Fruit fly (Drosophila melanogaster): ENCODE results near the gene CG5715.

Gene CG5715

DNA sequence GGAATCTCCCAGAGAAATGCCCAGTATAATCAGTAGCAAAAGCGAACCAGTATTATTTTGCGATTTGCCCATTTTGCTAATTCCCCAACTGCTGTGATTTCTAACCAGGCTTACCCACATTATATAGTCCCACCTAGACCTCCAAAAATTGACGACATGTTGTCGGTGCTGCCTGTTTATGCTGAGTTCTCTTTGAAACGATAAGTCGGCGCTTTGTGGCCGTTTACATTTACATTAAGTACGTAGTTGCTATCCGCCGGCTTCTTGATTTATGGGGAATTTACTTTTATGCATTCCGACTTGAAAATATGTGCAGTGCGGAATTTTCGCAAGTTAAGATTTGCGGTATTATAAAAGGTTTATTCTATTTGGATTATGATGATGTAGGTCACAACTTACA lies at the start of gene CG5715:
CG5715 (minus strand) TSS at position 101 of the 400 bp plus-strand sequence.
- no peak for TF ChIP-seq Dll (optimal IDR thresholded peaks at IDR 0.05)

DNA sequence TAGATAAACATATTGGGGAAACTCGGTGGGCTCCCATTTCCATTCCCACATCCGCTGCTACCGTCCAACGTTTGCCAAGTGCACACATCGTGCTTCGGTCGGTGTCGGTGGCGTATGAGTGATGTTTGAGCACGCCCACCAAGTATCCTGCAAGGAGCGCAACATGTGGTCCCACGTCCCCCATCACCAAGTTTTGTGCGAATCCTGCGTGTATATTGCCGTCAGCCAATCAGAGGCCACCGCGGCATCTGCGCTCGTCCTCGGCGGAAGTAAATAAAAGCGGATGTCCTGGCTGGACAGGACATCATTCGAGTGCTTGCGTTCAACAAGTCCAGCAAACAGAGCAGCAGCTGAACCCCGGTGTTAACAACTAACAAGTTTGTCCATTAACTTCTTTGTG lies 47.1 kb upstream of the CG5715 start, which contains the start of gene Ms:
Ms (plus strand) TSS at position 301 of the 400 bp plus-strand sequence.
- TF ChIP-seq usp (GFP tag; optimal IDR thresholded peaks at IDR 0.05): no peak
- TF ChIP-seq EcR (GFP tag; optimal IDR thresholded peaks at IDR 0.05): no peak
- no peak for TF ChIP-seq pan (optimal IDR thresholded peaks at IDR 0.05)
- TF ChIP-seq Dll (optimal IDR thresholded peaks at IDR 0.05): no peak
- TF ChIP-seq CG8478 (optimal IDR thresholded peaks at IDR 0.05): no peak
- TF ChIP-seq psq (optimal IDR thresholded peaks at IDR 0.05): no peak

DNA sequence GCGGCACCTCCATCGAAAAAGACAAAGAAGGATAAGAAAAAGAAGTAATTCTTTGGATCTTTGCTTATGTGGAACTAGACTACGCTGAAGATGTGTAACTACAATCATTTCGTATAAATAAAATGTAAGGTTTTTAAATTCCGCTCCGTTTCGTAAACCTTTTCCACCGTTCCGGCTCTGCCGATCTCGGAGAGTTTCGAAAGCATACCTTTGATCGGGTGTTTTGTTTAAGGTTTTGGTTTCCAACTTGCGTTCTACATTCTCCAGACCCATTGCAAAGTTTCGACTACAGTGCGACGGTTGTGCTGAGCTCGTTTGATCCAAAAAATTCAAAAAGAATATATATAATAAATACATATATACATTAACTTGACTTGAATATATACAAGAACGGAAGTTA lies 42.4 kb upstream of the CG5715 start, which contains the start of gene CG6432:
CG6432 (plus strand) TSS at position 301 of the 400 bp plus-strand sequence.
- no peak for TF ChIP-seq CG8478 (optimal IDR thresholded peaks at IDR 0.05)
- no peak for TF ChIP-seq usp (GFP tag; optimal IDR thresholded peaks at IDR 0.05)
- TF ChIP-seq Dll (optimal IDR thresholded peaks at IDR 0.05): no peak
- no peak for TF ChIP-seq pan (optimal IDR thresholded peaks at IDR 0.05)
- no peak for TF ChIP-seq EcR (GFP tag; optimal IDR thresholded peaks at IDR 0.05)
- TF ChIP-seq psq (optimal IDR thresholded peaks at IDR 0.05): no peak

DNA sequence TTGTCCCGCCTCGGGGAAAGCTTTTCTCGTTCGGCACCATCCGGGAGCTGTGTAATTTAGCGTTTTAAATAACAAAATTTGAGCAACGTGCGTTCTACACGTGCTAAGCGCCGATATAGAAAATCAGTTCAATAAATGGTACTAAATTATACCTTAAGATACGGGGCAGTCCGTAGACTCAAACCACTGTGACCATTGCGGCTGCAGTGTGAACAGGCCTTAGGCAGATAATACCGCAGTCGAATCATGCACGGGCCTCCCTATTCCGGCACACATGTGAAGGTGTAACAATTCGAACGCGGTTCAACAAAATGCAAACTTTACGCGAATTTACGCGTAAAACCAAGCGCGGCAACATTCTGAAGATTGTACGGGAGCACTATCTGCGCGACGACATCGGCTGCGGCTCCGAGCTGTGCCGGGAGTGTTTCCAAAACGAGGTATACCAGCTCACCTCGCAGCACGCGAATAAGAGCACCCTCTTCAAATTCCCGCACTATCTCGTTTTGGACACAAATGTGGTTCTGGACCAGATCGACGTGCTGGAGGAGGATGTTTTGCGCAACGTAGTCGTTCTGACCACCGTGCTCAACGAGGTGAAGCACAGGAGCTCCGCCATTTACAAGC lies 39.1 kb upstream of the CG5715 start, which contains the start of the genes Rrp5 and Dis3:
Rrp5 (minus strand) TSS at position 135 of the 627 bp plus-strand sequence.
Dis3 (plus strand) TSS at position 252 of the 627 bp plus-strand sequence.
- TF ChIP-seq usp (GFP tag; optimal IDR thresholded peaks at IDR 0.05) (no peak), psq (optimal IDR thresholded peaks at IDR 0.05) (no peak), pan (optimal IDR thresholded peaks at IDR 0.05) (no peak), EcR (GFP tag; optimal IDR thresholded peaks at IDR 0.05) (no peak), CG8478 (optimal IDR thresholded peaks at IDR 0.05) (no peak), Dll (optimal IDR thresholded peaks at IDR 0.05) (no peak)

DNA sequence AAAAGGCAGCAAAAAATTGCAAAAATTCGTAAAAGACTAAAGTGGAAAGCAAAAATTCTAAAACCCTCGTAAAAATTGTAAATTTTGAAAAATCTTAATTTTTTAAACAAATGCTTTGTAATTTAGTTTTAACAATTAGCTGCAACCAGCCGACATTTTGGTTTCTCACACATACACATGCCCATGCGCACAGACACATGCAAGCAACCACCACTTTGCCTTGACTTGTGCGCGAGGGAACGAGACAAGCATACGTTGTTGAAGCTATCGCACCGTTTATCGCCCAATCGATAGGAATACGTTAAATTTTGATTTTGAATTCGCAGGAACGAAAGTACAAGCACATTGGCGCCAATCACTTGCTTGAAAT lies 26.1 kb upstream of the CG5715 start:
- TF ChIP-seq CG8478 (optimal IDR thresholded peaks at IDR 0.05): peak; percentile 12
- no peak for TF ChIP-seq usp (GFP tag; optimal IDR thresholded peaks at IDR 0.05)

DNA sequence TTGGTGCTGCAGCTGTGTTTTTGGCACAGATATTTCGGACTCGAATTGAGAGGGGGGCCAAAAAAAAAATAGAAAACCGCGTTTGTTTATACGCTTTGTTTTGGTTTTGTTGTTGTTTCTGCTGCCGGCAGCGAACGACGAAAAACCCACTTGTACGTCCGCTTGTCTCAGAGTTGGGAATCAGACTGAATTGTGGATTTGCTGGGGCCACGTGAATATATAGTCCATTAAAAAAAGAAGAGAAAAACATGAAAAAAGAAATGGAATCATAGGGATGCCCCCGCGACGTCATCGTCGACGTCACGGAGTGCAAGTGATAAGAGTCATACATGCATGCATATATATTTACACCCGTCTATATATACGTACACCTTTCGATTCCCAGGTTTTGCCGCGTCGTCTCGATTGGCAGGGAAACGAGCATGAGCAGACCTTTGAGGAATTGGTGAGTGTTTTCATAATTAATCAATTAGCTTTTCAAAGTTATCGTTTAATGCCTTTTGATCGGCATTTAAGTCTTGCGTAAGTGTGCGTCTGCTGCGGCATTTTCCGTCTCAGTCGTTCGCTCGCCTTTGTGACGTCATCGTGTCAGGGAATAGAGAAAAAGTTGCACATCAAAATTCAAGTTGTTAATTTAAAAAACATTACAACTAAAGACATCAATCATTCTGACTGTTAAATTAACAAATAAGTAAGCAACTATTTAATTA lies 25.6 kb upstream of the CG5715 start:
- TF ChIP-seq usp (GFP tag; optimal IDR thresholded peaks at IDR 0.05): no peak
- TF ChIP-seq Dll (optimal IDR thresholded peaks at IDR 0.05): no peak
- TF ChIP-seq psq (optimal IDR thresholded peaks at IDR 0.05): no peak
- no peak for TF ChIP-seq EcR (GFP tag; optimal IDR thresholded peaks at IDR 0.05)
- TF ChIP-seq CG8478 (optimal IDR thresholded peaks at IDR 0.05): no peak
- no peak for TF ChIP-seq pan (optimal IDR thresholded peaks at IDR 0.05)

DNA sequence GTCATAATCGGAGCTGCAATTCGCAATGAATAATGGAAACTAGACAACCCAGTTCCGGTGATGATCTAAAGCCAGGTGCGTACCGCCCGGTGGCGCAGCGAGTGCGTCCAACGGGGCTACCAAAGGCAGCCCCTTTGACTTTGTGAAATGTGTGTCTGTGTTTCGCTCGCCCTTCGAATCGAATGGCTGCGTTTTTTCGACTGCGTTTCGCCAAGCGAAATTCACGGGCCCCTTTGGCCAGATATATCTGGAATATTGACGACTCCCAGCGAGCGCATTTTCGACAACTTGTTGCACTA lies 24.8 kb upstream of the CG5715 start:
- TF ChIP-seq usp (GFP tag; optimal IDR thresholded peaks at IDR 0.05): no peak
- TF ChIP-seq Dll (optimal IDR thresholded peaks at IDR 0.05): no peak
- TF ChIP-seq psq (optimal IDR thresholded peaks at IDR 0.05): no peak
- TF ChIP-seq CG8478 (optimal IDR thresholded peaks at IDR 0.05): no peak
- TF ChIP-seq EcR (GFP tag; optimal IDR thresholded peaks at IDR 0.05): no peak
- TF ChIP-seq pan (optimal IDR thresholded peaks at IDR 0.05): no peak

DNA sequence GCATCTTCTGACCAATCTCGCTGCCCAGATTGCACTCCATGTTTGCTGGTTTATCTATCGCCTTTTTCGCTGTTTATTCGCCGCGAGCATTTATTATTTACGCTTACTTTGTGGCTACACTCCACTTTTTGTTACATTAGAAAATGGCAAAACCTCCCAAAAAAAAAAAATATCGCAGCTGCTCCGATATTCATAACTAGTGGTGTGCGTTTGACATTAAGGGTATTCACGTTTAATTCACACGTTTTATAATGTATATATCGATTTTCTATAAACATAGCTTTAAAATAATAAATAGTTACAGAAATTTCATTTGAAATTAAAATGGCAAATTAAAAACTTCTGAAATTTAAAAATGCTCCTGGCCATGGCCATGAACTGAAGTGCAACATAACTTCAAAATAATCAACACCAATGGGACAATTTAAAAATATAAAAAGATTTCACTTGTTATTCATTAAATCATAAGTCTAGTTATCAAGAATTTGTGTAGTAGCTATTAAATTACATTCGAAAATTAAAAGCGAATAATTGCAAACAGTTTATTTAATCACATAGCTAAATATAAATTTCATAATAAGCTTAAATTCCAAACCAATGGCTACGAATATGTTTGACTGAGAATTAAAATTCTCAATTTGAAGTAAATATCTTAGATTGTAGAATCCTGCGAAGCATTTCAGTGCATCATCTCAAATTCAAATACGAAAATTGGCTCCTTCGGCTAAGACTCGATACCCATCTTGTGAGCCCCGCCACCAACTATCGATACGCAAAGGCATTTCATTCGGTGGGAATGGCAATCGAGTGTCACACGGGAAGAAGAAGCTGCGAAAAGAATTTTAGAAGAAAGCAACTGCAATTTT lies 24.3 kb upstream of the CG5715 start, which contains the start of the genes Nab2 and BRWD3:
Nab2 (minus strand) TSS at position 203 of the 866 bp plus-strand sequence.
BRWD3 (plus strand) TSS at position 784 of the 866 bp plus-strand sequence.
- TF ChIP-seq pan (optimal IDR thresholded peaks at IDR 0.05) (no peak), usp (GFP tag; optimal IDR thresholded peaks at IDR 0.05) (no peak), CG8478 (optimal IDR thresholded peaks at IDR 0.05) (no peak), psq (optimal IDR thresholded peaks at IDR 0.05) (no peak), EcR (GFP tag; optimal IDR thresholded peaks at IDR 0.05) (no peak), Dll (optimal IDR thresholded peaks at IDR 0.05) (no peak)

DNA sequence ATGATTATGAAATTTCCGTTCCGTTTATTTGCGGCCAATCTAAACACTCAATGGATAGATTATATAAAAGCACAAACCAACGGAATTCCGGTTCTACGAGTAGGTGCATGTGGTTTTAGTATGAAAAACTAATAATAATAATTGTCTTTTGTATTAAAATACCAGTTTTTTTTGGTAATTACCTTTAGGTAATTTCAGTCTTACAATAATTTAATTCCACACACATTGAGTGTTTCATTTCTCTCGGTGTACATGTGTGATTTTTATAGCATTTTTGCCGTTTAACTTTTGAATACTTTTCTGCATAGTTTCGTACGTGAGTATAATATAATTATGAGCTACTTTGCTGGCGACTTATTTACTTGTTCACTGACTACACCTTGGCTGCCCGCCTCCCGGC lies 8.9 kb upstream of the CG5715 start:
- TF ChIP-seq psq (optimal IDR thresholded peaks at IDR 0.05) (no peak), CG8478 (optimal IDR thresholded peaks at IDR 0.05) (no peak), Dll (optimal IDR thresholded peaks at IDR 0.05) (no peak), usp (GFP tag; optimal IDR thresholded peaks at IDR 0.05) (no peak), pan (optimal IDR thresholded peaks at IDR 0.05) (no peak), EcR (GFP tag; optimal IDR thresholded peaks at IDR 0.05) (no peak)

DNA sequence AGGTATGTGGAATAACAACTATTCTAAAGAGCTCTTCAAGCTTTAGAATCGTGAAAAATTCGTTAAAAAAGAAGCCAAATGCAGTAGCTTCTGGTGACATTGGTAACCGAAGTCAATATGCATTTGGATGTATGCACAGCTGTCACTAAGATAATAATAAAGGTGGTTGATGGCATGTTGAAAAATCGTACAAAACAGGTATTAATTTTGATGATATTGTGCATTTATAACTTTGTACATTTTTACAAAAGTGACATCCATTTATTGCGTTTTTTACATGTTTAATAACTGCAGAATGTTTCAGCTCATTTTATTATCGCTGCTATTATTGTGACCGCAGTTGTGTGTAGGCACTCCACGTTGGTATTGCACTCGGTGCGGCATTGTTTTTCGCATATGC lies 7.3 kb upstream of the CG5715 start:
- TF ChIP-seq usp (GFP tag; optimal IDR thresholded peaks at IDR 0.05) (no peak), psq (optimal IDR thresholded peaks at IDR 0.05) (no peak), CG8478 (optimal IDR thresholded peaks at IDR 0.05) (no peak)

DNA sequence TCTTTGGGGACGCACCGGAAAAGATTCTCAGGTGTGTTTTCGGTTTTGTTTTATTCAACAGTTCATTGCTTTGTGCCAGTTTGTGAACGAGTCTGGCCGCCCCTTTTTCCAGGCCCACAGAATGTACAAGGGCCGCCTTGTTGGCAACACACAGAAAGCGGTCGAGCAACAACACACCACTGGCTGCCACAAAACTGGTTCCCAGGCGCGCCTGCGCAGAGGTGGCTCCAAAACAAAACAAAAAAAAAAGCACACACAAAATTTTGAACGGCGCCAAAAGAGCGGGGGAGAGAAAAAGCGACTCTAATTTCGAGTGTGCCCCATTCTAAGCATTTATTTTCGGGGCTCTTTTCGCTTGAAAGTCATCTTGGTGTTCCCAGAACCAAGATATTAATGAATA lies 4.9 kb upstream of the CG5715 start:
- TF ChIP-seq Dll (optimal IDR thresholded peaks at IDR 0.05): no peak
- TF ChIP-seq psq (optimal IDR thresholded peaks at IDR 0.05): no peak
- TF ChIP-seq CG8478 (optimal IDR thresholded peaks at IDR 0.05): no peak
- TF ChIP-seq EcR (GFP tag; optimal IDR thresholded peaks at IDR 0.05): no peak
- no peak for TF ChIP-seq usp (GFP tag; optimal IDR thresholded peaks at IDR 0.05)
- TF ChIP-seq pan (optimal IDR thresholded peaks at IDR 0.05): no peak

DNA sequence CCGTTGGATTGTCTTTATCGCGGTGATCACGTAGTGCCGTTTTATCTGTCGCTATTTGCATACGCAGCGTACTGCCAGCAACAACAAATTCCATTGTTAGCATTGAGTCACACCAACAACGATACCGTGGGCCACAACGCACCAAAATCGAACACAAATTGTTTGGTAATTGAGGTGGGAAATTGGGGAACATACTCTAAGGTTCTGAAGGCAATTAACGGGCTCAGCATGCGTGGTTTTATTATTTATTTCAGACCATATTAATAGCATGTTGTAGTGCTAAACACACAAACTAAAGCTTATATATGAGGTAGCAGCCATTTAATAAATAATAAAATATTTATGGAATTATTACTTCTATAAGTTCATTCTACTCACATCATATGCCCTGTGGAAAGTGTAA lies 4.3 kb upstream of the CG5715 start:
- TF ChIP-seq usp (GFP tag; optimal IDR thresholded peaks at IDR 0.05) (no peak), CG8478 (optimal IDR thresholded peaks at IDR 0.05) (no peak), pan (optimal IDR thresholded peaks at IDR 0.05) (no peak)
